Worm (Caenorhabditis elegans) whole organism, L4/young adult: ENCODE measurements around the gene kvs-5.

Source experiments
- W03F9.2 ChIP-seq: fragments of 150-350 bp; optimal IDR thresholded peaks from 2 replicates; lab custom pipeline; 2014; ENCODE audit warnings: missing biosample characterization, missing genetic modification characterization
- dao-5 ChIP-seq: sonication (generic microtip); optimal IDR thresholded peaks from 2 replicates; lab custom pipeline; 2016; ENCODE audit warnings: missing genotype, missing genetic modification characterization, moderate library complexity, missing compliant biosample characterization
- him-1 ChIP-seq: sonication (generic microtip); optimal IDR thresholded peaks from 2 replicates; lab custom pipeline; 2016; ENCODE audit warnings: missing genotype, missing genetic modification reagents, missing genetic modification characterization, missing compliant biosample characterization

- no peak for TF ChIP-seq him-1 (tag; lab: Kevin White, UChicago)
- TF ChIP-seq dao-5 (tag; lab: Kevin White, UChicago): no peak
- no peak for TF ChIP-seq W03F9.2 (tag; lab: Kevin White, UChicago)
Observed at ce11 chrIV:762016-762459, 25.5 kb downstream of the kvs-5 start.
